Worm (Caenorhabditis elegans): ENCODE results near the gene K09E4.4.

DNA sequence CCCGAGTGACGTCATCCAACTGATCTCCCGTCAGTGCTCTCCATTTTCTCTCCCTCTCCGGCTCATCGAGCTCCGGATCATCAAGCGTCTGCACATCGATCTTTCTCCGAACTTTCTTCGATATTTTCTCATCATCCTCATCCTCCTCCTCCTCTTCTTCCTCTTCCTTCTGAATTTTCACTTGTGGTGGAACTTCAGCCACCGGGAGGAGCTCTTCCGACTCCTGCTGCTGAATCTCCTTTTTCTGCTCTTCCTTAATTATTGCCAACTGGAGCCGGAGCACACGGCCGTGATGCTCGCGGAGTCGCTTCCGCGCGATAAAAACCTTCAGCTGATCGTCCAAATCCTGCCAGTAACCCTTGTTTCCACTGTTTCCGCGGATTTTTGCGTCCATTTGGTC lies 14.3 kb upstream of the K09E4.4 start:
- TF ChIP-seq ama-1 (optimal IDR thresholded peaks at IDR 0.05) (no peak), hnd-1 (tag; optimal IDR thresholded peaks at IDR 0.05) (no peak), sea-1 (GFP tag; conservative IDR thresholded peaks at IDR 0.05) (no peak), ceh-13 (GFP tag; optimal IDR thresholded peaks at IDR 0.05) (no peak), hmbx-1 (tag; optimal IDR thresholded peaks at IDR 0.05) (no peak), flt-1 (GFP tag; IDR thresholded peaks at IDR 0.05) (no peak), F13C5.2 (tag; optimal IDR thresholded peaks at IDR 0.05) (no peak)
